Worm (Caenorhabditis elegans): Measurements from ENCODE around the gene rpac-19.

DNA sequence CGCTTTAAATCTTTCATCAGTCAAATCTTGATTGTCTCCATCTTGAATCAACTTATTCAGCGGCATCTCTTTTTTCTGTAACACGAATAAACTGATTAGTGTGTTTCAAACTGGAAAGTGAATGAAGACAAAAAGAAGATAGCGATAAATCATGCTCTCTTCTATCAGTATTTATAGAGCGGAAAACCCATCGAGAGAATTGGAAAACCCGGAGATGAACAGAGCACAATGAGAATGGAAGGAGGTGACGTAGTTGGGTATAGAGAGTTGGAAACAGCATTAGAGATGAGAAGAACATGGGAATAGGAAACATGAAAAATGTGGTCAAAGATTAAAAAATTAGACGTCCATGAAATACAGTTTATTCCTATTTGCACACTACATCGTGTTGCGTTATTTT, 37.6 kb downstream of the rpac-19 start, which contains the start of gene acox-1.5:
- no peak for TF ChIP-seq W03F9.2 (tag; optimal IDR thresholded peaks at IDR 0.05)
- TF ChIP-seq him-1 (tag; optimal IDR thresholded peaks at IDR 0.05) = no peak
- TF ChIP-seq dao-5 (tag; optimal IDR thresholded peaks at IDR 0.05) = no peak
